Fruit fly (Drosophila melanogaster): ENCODE data around the gene stx.

The stx gene

DNA sequence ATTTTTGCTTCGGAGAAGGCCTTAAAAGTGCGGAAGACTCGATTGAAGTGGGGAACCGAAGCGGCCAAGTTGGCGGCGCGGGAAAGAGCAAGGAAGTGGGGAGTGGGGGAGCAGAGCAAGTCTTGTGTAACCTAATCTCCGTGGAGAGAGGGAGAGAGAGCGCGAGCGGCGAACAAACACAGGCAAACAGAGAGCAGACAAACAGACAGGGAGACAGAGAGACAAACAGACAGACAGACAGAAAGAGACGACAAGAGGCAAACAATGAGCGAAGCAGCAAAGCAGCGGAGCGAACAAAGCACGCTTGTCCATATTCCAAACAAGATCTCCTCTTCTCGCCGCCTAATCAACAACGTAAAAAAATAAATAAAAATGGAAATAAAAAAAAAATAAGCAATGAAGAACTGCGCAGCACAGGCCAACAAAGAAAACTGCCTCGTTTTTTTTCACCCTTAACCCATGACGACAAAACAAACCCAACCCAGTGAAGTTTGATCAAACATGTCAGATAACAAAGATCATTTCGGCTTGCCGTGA lies 5.8 kb downstream of the stx start (continued):
- TF ChIP-seq CG10565 (GFP tag; optimal IDR thresholded peaks at IDR 0.05) (no peak), sqz (GFP tag; optimal IDR thresholded peaks at IDR 0.05) (peak; percentile 94), H15 (GFP tag; IDR thresholded peaks at IDR 0.05) (no peak), vnd (GFP tag; IDR thresholded peaks at IDR 0.05; ENCODE audit: partially characterized antibody) (no peak), pan (optimal IDR thresholded peaks at IDR 0.05) (no peak), pan (GFP tag; optimal IDR thresholded peaks at IDR 0.05 in 1 of 2, IDR thresholded peaks at IDR 0.05 in 1 of 2) (peak in 1 of 2 experiments; percentile 31), D (optimal IDR thresholded peaks at IDR 0.05) (no peak), D (GFP tag; optimal IDR thresholded peaks at IDR 0.05) (peak; percentile 50), bcd (GFP tag; optimal IDR thresholded peaks at IDR 0.05) (peak; percentile 13), CG12942 (GFP tag; optimal IDR thresholded peaks at IDR 0.05) (no peak), CG30020 (tag; optimal IDR thresholded peaks at IDR 0.05) (no peak), CG10209 (GFP tag; optimal IDR thresholded peaks at IDR 0.05) (peak; percentile 64), CG8924 (tag; optimal IDR thresholded peaks at IDR 0.05) (peak; percentile 13), sisA (GFP tag; IDR thresholded peaks at IDR 0.05) (no peak), otp (GFP tag; IDR thresholded peaks at IDR 0.05) (no peak), gcm2 (GFP tag; optimal IDR thresholded peaks at IDR 0.05) (no peak), CG11723 (GFP tag; optimal IDR thresholded peaks at IDR 0.05) (no peak), D19A (tag; optimal IDR thresholded peaks at IDR 0.05) (no peak), ato (GFP tag; IDR thresholded peaks at IDR 0.05; ENCODE audit: partially characterized antibody) (no peak), Opbp (GFP tag; IDR thresholded peaks at IDR 0.05; ENCODE audit: partially characterized antibody) (0 out of 3 replicates have a peak, but pooled peaks have one; percentile 23), zen2 (GFP tag; IDR thresholded peaks at IDR 0.05; ENCODE audit: partially characterized antibody) (peak; percentile 23; the same call in 2 of the 3 replicates), CG9876 (GFP tag; optimal IDR thresholded peaks at IDR 0.05) (no peak), CG1832 (GFP tag; optimal IDR thresholded peaks at IDR 0.05) (peak; percentile 73), esg (GFP tag; conservative IDR thresholded peaks at IDR 0.05) (no peak), CTCF (GFP tag; optimal IDR thresholded peaks at IDR 0.05) (no peak), CG31224 (GFP tag; IDR thresholded peaks at IDR 0.05) (no peak), bsh (GFP tag; optimal IDR thresholded peaks at IDR 0.05) (peak in 1 of 2 experiments; percentile 25), trh (GFP tag; optimal IDR thresholded peaks at IDR 0.05) (no peak), HLH54F (GFP tag; optimal IDR thresholded peaks at IDR 0.05) (no peak), CG12769 (tag; optimal IDR thresholded peaks at IDR 0.05) (peak; percentile 79), CHES-1-like (GFP tag; optimal IDR thresholded peaks at IDR 0.05) (peak; percentile 8), Med (GFP tag) (peak; percentile 85), gce (GFP tag; IDR thresholded peaks at IDR 0.05) (peak; percentile 27; the same call in 1 of the 3 replicates), CG2199 (GFP tag; IDR thresholded peaks at IDR 0.05) (0 out of 3 replicates have a peak, but pooled peaks have one; percentile 24), z (GFP tag; IDR thresholded peaks at IDR 0.05) (no peak), CG31441 (GFP tag; IDR thresholded peaks at IDR 0.05) (0 out of 2 replicates have a peak, but pooled peaks have one; percentile 13), vvl (GFP tag; IDR thresholded peaks at IDR 0.05) (peak; percentile 58; the same call in 1 of the 2 replicates), Sry-δ (GFP tag; optimal IDR thresholded peaks at IDR 0.05) (no peak), Scr (GFP tag; IDR thresholded peaks at IDR 0.05; ENCODE audit: partially characterized antibody) (no peak), pzg (GFP tag; optimal IDR thresholded peaks at IDR 0.05) (no peak), CG10431 (GFP tag; optimal IDR thresholded peaks at IDR 0.05) (no peak), eyg (GFP tag; optimal IDR thresholded peaks at IDR 0.05) (peak; percentile 3), Ssrp (tag; optimal IDR thresholded peaks at IDR 0.05) (no peak), CG15514 (GFP tag; optimal IDR thresholded peaks at IDR 0.05) (peak; percentile 15), ara (GFP tag; IDR thresholded peaks at IDR 0.05) (no peak), nom (GFP tag; optimal IDR thresholded peaks at IDR 0.05) (peak; percentile 38), mirr (GFP tag; optimal IDR thresholded peaks at IDR 0.05) (peak; percentile 4), CG4707 (GFP tag; optimal IDR thresholded peaks at IDR 0.05) (peak; percentile 9), slbo (GFP tag; IDR thresholded peaks at IDR 0.05) (peak; percentile 29; the same call in 1 of the 2 replicates), sens (GFP tag) (peak; percentile 11), CG17829 (tag; optimal IDR thresholded peaks at IDR 0.05) (no peak)

Measured in whole organism, embryonic.